Worm (Caenorhabditis elegans): ENCODE results near the gene trmt-10A.

ce11 chrIV:9953333-9953732 is 21.3 kb upstream of the trmt-10A start, which contains the start of gene gon-1:
- TF ChIP-seq zag-1 (tag; optimal IDR thresholded peaks at IDR 0.05) (no peak), nhr-12 (tag; optimal IDR thresholded peaks at IDR 0.05) (no peak)

Measured in whole organism, L3 larva.